Fruit fly (Drosophila melanogaster): ENCODE results near the gene CG10097.

Gene CG10097

DNA sequence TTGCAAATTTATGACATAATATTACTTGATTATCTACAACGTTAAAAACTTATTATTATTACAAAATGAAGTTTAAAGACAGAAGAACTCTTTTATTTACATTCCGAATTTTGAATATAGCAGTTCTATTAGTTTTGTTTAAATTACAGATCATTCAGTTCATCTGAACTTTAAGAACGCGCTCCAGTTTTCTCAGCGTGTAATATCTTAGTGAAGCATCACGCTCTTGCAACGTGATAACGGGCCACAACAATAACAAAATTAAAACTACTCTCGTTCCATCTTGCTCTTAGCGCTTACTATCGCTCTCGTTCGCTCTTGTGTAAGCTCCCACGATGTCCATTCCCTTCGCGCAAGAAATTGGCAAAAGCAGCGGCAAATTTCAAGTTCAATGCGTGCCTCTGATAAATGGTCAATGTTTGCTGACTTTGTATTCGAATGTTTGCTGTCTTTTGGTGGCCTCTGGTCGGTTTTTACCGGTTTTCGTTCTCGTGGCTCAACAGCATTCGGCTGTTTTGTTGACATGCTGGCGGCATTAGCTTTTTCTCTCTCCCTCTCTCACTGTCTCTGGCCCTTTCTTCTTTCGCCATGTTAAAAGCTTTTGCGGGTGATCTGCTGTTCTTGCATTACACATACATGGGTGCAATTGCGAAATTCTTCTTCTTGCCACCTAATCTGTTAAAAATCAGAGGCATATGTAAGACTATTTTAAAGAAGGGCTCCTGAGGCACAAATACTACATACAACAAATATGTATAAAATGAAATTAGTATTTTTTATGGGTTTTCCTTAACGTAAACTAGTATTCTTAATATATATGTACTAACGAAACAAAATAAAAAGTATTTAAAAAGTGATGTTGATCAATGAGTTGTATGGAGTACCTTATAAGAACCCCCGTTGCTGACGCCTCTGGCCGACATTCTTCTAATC is 47.1 kb upstream of the CG10097 start (continued):
- TF ChIP-seq prd (optimal IDR thresholded peaks at IDR 0.05) (no peak), prd (GFP tag; IDR thresholded peaks at IDR 0.05) (peak; percentile 16; the same call in 1 of the 3 replicates), B-H2 (GFP tag; optimal IDR thresholded peaks at IDR 0.05) (no peak), Fer3 (tag; optimal IDR thresholded peaks at IDR 0.05) (peak; percentile 35), CrebB (tag; optimal IDR thresholded peaks at IDR 0.05) (no peak), lilli (GFP tag; optimal IDR thresholded peaks at IDR 0.05) (peak; percentile 56), row (GFP tag; IDR thresholded peaks at IDR 0.05) (peak; percentile 75), CG13894 (tag; optimal IDR thresholded peaks at IDR 0.05) (peak; percentile 34), Dbx (GFP tag; IDR thresholded peaks at IDR 0.05) (peak; percentile 24; the same call in 1 of the 3 replicates), ci (GFP tag; IDR thresholded peaks at IDR 0.05) (no peak), CG34224 (GFP tag; IDR thresholded peaks at IDR 0.05; ENCODE audit: partially characterized antibody) (0 out of 3 replicates have a peak, but pooled peaks have one; percentile 8), Opbp (GFP tag; IDR thresholded peaks at IDR 0.05; ENCODE audit: partially characterized antibody) (no peak), Fer1 (GFP tag; optimal IDR thresholded peaks at IDR 0.05) (peak; percentile 33), PHDP (tag; optimal IDR thresholded peaks at IDR 0.05) (peak; percentile 55), CG9727 (GFP tag; optimal IDR thresholded peaks at IDR 0.05) (peak; percentile 44), dmrt99B (tag; optimal IDR thresholded peaks at IDR 0.05) (peak; percentile 39), Sin3A (optimal IDR thresholded peaks at IDR 0.05) (no peak), CG5180 (GFP tag; optimal IDR thresholded peaks at IDR 0.05) (no peak), B-H1 (GFP tag; IDR thresholded peaks at IDR 0.05) (no peak), sug (tag; optimal IDR thresholded peaks at IDR 0.05) (peak; percentile 6), Atf6 (GFP tag; IDR thresholded peaks at IDR 0.05) (peak; percentile 39)

DNA sequence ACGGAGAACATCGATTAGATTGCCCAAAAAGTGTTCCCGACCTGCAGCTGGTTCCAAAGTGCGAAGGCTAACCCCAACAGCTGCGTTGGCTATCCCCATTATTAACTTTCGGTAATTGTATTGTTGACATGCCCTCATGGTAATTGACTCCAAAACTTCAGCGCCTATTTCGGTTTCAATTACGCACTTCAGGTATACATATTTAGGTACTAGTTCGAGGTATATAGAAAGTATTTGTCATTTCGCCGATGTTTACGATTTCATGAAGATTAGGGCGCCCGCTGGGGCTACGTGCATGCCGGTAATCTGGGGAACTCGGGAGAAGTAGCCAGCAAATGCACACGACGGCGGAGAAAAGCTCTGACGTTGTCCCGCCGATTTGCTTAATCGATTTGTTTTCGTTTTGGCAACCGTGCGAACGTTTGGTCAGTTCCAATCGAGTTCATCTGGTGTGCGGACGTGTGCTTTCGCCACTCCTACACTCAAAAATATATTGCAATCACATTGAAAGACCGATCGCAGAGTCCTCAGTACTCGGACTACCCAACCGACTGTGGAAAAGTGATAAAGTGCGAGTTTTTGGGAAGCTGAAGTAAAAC is 45.3 kb upstream of the CG10097 start:
- TF ChIP-seq CHES-1-like (GFP tag; optimal IDR thresholded peaks at IDR 0.05) (no peak), Ets97D (GFP tag; optimal IDR thresholded peaks at IDR 0.05) (no peak), CG9932 (GFP tag; IDR thresholded peaks at IDR 0.05) (peak; percentile 24; the same call in 1 of the 2 replicates), amos (GFP tag; IDR thresholded peaks at IDR 0.05; ENCODE audit: partially characterized antibody) (no peak; the same call in 1 of the 2 replicates), Deaf1 (tag; optimal IDR thresholded peaks at IDR 0.05) (peak; percentile 46), CG10209 (GFP tag; optimal IDR thresholded peaks at IDR 0.05) (no peak), gem (tag; optimal IDR thresholded peaks at IDR 0.05) (no peak), hkb (optimal IDR thresholded peaks at IDR 0.05) (no peak), hkb (GFP tag; IDR thresholded peaks at IDR 0.05) (no peak), Sry-δ (GFP tag; optimal IDR thresholded peaks at IDR 0.05) (no peak), Ssrp (tag; optimal IDR thresholded peaks at IDR 0.05) (no peak), ftz-f1 (GFP tag; optimal IDR thresholded peaks at IDR 0.05) (no peak), Asciz (GFP tag; optimal IDR thresholded peaks at IDR 0.05) (no peak), Meics (GFP tag; optimal IDR thresholded peaks at IDR 0.05) (no peak), CG8290 (GFP tag; optimal IDR thresholded peaks at IDR 0.05) (no peak), CG8290 (tag; optimal IDR thresholded peaks at IDR 0.05) (peak in 1 of 2 experiments; percentile 41), CG7357 (GFP tag; IDR thresholded peaks at IDR 0.05) (no peak), B-H1 (GFP tag; IDR thresholded peaks at IDR 0.05) (no peak), Sox100B (GFP tag; optimal IDR thresholded peaks at IDR 0.05) (no peak), dm (GFP tag; optimal IDR thresholded peaks at IDR 0.05) (no peak), Trl (optimal IDR thresholded peaks at IDR 0.05) (no peak), Trl (GFP tag; optimal IDR thresholded peaks at IDR 0.05) (no peak), zf30C (GFP tag; optimal IDR thresholded peaks at IDR 0.05) (no peak), CG7271 (tag; optimal IDR thresholded peaks at IDR 0.05) (no peak), klu (GFP tag; IDR thresholded peaks at IDR 0.05) (no peak), Rx (GFP tag; IDR thresholded peaks at IDR 0.05) (no peak), CG9797 (GFP tag; optimal IDR thresholded peaks at IDR 0.05) (no peak), CrebB (tag; optimal IDR thresholded peaks at IDR 0.05) (no peak), CG10543 (GFP tag; optimal IDR thresholded peaks at IDR 0.05) (peak; percentile 37), jing (GFP tag; optimal IDR thresholded peaks at IDR 0.05) (no peak)
